Worm (Caenorhabditis elegans): ENCODE results near the gene T19D12.1.
A peak's percentile ranks its signal among the peaks of the same experiment; 100 is the strongest.

T19D12.1 gene

DNA sequence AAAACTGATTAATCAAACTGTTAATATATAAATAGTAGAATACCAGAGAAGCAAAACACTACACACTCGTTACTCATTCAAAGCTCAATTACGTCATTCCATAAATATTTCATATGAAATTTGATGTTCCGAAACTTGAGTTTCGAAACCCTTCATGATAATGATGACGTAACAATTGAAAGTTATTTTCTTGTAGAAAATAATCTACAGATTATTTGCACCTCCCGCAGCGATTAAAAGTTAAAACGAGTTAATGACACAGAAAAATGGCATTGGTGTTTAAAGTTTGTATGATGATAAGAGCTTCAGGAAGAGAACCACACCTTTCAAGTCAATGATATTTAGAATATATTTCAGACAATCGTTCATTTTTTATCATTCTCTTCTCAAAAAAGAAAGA lies 7.2 kb downstream of the T19D12.1 start, which contains the start of gene H43E16.1:
Gene H43E16.1 (plus strand): TSS at position 375 of the 400 bp plus-strand sequence.
- TF ChIP-seq elt-2 (tag; optimal IDR thresholded peaks at IDR 0.05) (peak; percentile 86), pqm-1 (tag; optimal IDR thresholded peaks at IDR 0.05) (peak; percentile 62), ztf-11 (tag; optimal IDR thresholded peaks at IDR 0.05) (no peak)

DNA sequence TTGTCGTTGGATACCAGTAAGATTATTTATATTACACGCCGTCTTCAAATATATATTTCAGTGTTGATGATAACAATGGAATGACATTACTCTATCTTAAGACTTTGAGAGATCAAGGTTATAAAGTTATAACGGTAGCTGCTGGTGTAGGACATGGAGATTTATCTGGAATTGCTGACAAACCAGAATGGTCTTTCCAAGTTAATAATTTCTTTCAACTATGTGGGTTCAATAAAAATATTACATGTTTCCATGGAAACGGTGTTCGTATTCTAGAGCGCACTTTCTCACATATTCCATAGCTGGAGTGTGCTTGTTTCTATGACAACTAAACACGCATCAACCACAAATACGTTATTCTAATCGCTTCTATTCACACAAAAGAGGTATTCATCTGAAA lies 13.0 kb downstream of the T19D12.1 start, which contains the start of gene ift-74:
Gene ift-74 (plus strand): TSS at position 301 of the 400 bp plus-strand sequence.
- TF ChIP-seq nhr-237 (tag; optimal IDR thresholded peaks at IDR 0.05) (no peak), nhr-11 (tag; optimal IDR thresholded peaks at IDR 0.05) (no peak), fkh-2 (tag; optimal IDR thresholded peaks at IDR 0.05) (no peak), sea-2 (GFP tag; optimal IDR thresholded peaks at IDR 0.05) (no peak), nhr-43 (tag; optimal IDR thresholded peaks at IDR 0.05; ENCODE audit: poor library complexity, severe bottlenecking) (no peak), egl-5 (tag; optimal IDR thresholded peaks at IDR 0.05) (no peak), mdl-1 (tag; optimal IDR thresholded peaks at IDR 0.05) (no peak), nhr-23 (tag; optimal IDR thresholded peaks at IDR 0.05) (no peak), elt-2 (tag; optimal IDR thresholded peaks at IDR 0.05) (no peak), skn-1 (tag; optimal IDR thresholded peaks at IDR 0.05) (no peak)

DNA sequence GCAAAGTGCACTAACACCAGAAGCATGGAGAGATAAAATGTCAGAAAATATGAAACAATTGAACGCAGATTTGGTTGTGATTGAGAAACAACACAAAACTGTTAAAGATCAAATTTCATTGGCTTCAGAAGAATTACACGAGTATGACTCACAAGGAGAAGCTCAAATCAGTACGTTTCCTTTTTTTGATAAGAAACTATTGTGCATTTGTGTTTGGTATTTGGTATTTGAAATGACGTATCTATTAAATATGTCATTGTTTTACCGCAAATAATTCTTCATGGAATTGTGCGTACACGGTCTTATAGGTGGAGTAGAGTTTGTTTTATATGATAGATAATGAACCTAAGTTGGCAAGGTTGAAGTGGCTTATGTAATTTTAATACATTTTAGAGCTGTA lies 14.8 kb downstream of the T19D12.1 start:
- TF ChIP-seq elt-1 (tag; optimal IDR thresholded peaks at IDR 0.05) (no peak), ztf-11 (tag; optimal IDR thresholded peaks at IDR 0.05) (no peak), sea-2 (GFP tag; optimal IDR thresholded peaks at IDR 0.05) (no peak), elt-2 (tag; optimal IDR thresholded peaks at IDR 0.05) (peak; percentile 59), pqm-1 (tag; optimal IDR thresholded peaks at IDR 0.05) (peak; percentile 76), nhr-76 (tag; optimal IDR thresholded peaks at IDR 0.05) (no peak), ceh-28 (tag; optimal IDR thresholded peaks at IDR 0.05) (no peak), ama-1 (optimal IDR thresholded peaks at IDR 0.05) (no peak)

ce11 chrII:6682918-6683317 lies 16.2 kb downstream of the T19D12.1 start:
- TF ChIP-seq nhr-23 (tag; optimal IDR thresholded peaks at IDR 0.05) (no peak), lin-15B (tag; optimal IDR thresholded peaks at IDR 0.05) (no peak), nhr-25 (tag; optimal IDR thresholded peaks at IDR 0.05) (peak; percentile 14), egl-27 (tag; optimal IDR thresholded peaks at IDR 0.05) (no peak)

- TF ChIP-seq nhr-67 (tag; optimal IDR thresholded peaks at IDR 0.05), result no peak
- peak; percentile 63 for TF ChIP-seq nfya-1 (tag; optimal IDR thresholded peaks at IDR 0.05; ENCODE audit: insufficient read depth)
- peak; percentile 73 for TF ChIP-seq lin-15B (tag; optimal IDR thresholded peaks at IDR 0.05)
- TF ChIP-seq nhr-23 (tag; optimal IDR thresholded peaks at IDR 0.05), result peak; percentile 0
- TF ChIP-seq elt-2 (tag; optimal IDR thresholded peaks at IDR 0.05), result peak; percentile 58
- no peak for TF ChIP-seq lsy-12 (tag; optimal IDR thresholded peaks at IDR 0.05)
- TF ChIP-seq pqm-1 (tag; optimal IDR thresholded peaks at IDR 0.05), result peak; percentile 20
- no peak for TF ChIP-seq ztf-11 (tag; optimal IDR thresholded peaks at IDR 0.05)
- no peak for TF ChIP-seq ceh-16 (tag; optimal IDR thresholded peaks at IDR 0.05)
- TF ChIP-seq sea-2 (GFP tag; optimal IDR thresholded peaks at IDR 0.05), result no peak
- TF ChIP-seq snpc-4 (tag; optimal IDR thresholded peaks at IDR 0.05), result peak; percentile 61
- peak; percentile 7 for TF ChIP-seq pha-4 (tag; optimal IDR thresholded peaks at IDR 0.05)
- TF ChIP-seq egl-5 (tag; optimal IDR thresholded peaks at IDR 0.05), result peak; percentile 31
- peak; percentile 66 for TF ChIP-seq lin-39 (tag; optimal IDR thresholded peaks at IDR 0.05)
- no peak for TF ChIP-seq nhr-237 (tag; optimal IDR thresholded peaks at IDR 0.05)
Observed at ce11 chrII:6683663-6684285, 17.1 kb downstream of the T19D12.1 start, which contains the start of gene gyf-1. gyf-1 (plus strand) TSS chrII:6684235.

ce11 chrII:6685964-6686363 lies 19.3 kb downstream of the T19D12.1 start:
- TF ChIP-seq tbx-2 (tag; optimal IDR thresholded peaks at IDR 0.05) (no peak), fkh-2 (tag; optimal IDR thresholded peaks at IDR 0.05) (no peak), ceh-28 (tag; optimal IDR thresholded peaks at IDR 0.05) (no peak), skn-1 (tag; optimal IDR thresholded peaks at IDR 0.05) (no peak), lsy-12 (tag; optimal IDR thresholded peaks at IDR 0.05) (no peak), daf-12 (tag; optimal IDR thresholded peaks at IDR 0.05) (no peak), nhr-11 (tag; optimal IDR thresholded peaks at IDR 0.05) (no peak), aly-2 (tag; optimal IDR thresholded peaks at IDR 0.05) (no peak), ztf-11 (tag; optimal IDR thresholded peaks at IDR 0.05) (no peak), egl-5 (tag; optimal IDR thresholded peaks at IDR 0.05) (no peak), nhr-237 (tag; optimal IDR thresholded peaks at IDR 0.05) (no peak), nhr-43 (tag; optimal IDR thresholded peaks at IDR 0.05; ENCODE audit: poor library complexity, severe bottlenecking) (no peak), nhr-67 (tag; optimal IDR thresholded peaks at IDR 0.05) (no peak), fos-1 (tag; optimal IDR thresholded peaks at IDR 0.05) (no peak)
